Fruit fly (Drosophila melanogaster) whole organism, embryonic: ENCODE measurements around the gene ps.

ENCODE experiments used
- ATbp ChIP-seq: fragments of 200-800 bp; sonication (Bioruptor generic); optimal IDR thresholded peaks from 2 replicates; lab custom pipeline; 2017; ENCODE audit warnings: missing biosample characterization, mild to moderate bottlenecking, missing genetic modification characterization, missing genetic modification reagents
- Antp ChIP-seq: fragments of 200-800 bp; sonication (Bioruptor generic); optimal IDR thresholded peaks from 3 replicates; lab custom pipeline; 2016; ENCODE audit warnings: missing biosample characterization, missing genetic modification characterization
- CG11723 ChIP-seq: fragments of 200-800 bp; sonication (Bioruptor generic); optimal IDR thresholded peaks from 2 replicates; lab custom pipeline; 2017; ENCODE audit warnings: missing biosample characterization, mild to moderate bottlenecking, missing genetic modification characterization
- CG12744 ChIP-seq: fragments of 200-800 bp; sonication (Bioruptor generic); optimal IDR thresholded peaks from 2 replicates; lab custom pipeline; 2016; ENCODE audit warnings: missing biosample characterization, missing genetic modification characterization
- CG12769 ChIP-seq: fragments of 200-800 bp; sonication (Bioruptor generic); optimal IDR thresholded peaks from 2 replicates; lab custom pipeline; 2019; ENCODE audit warnings: missing biosample characterization, mild to moderate bottlenecking, missing genetic modification characterization, moderate library complexity
- CG13123 ChIP-seq: fragments of 200-800 bp; sonication (Bioruptor generic); optimal IDR thresholded peaks from 2 replicates; lab custom pipeline; 2016; ENCODE audit warnings: missing biosample characterization, missing genetic modification characterization
- CG15011 ChIP-seq: fragments of 200-800 bp; sonication (Bioruptor generic); optimal IDR thresholded peaks from 3 replicates; lab custom pipeline; 2018; ENCODE audit warnings: missing biosample characterization, mild to moderate bottlenecking, missing genetic modification characterization
- CG16813 ChIP-seq: fragments of 200-800 bp; sonication (Bioruptor generic); IDR thresholded peaks from 3 replicates; pipeline ENCODE4 v1.3.6; 2022; ENCODE audit warnings: missing biosample characterization, missing genetic modification characterization; ENCODE audit not compliant: partially characterized antibody
- CG18262 ChIP-seq: fragments of 200-800 bp; optimal IDR thresholded peaks from 3 replicates; lab custom pipeline; 2019; ENCODE audit warnings: missing biosample characterization, mild to moderate bottlenecking, missing genetic modification characterization, moderate library complexity
- CG18619 ChIP-seq: fragments of 200-800 bp; sonication (Bioruptor generic); optimal IDR thresholded peaks from 3 replicates; lab custom pipeline; 2017; ENCODE audit warnings: missing biosample characterization, mild to moderate bottlenecking, missing genetic modification characterization
- CG30020 ChIP-seq: fragments of 200-800 bp; optimal IDR thresholded peaks from 2 replicates; lab custom pipeline; 2019; ENCODE audit warnings: missing biosample characterization, mild to moderate bottlenecking, missing genetic modification characterization, moderate library complexity
- CG32767 ChIP-seq: fragments of 200-800 bp; sonication (Bioruptor generic); IDR thresholded peaks from 2 replicates; pipeline ENCODE4 v1.3.6; 2022; ENCODE audit warnings: missing biosample characterization, missing genetic modification characterization
- CG33557 ChIP-seq: fragments of 200-800 bp; sonication (Bioruptor generic); optimal IDR thresholded peaks from 2 replicates; lab custom pipeline; 2019; ENCODE audit warnings: missing biosample characterization, mild to moderate bottlenecking, missing genetic modification characterization, moderate library complexity
- CG3407 ChIP-seq: fragments of 200-800 bp; sonication (Bioruptor generic); optimal IDR thresholded peaks from 2 replicates; lab custom pipeline; 2018; ENCODE audit warnings: missing biosample characterization, mild to moderate bottlenecking, missing genetic modification characterization
- CG34422 ChIP-seq: fragments of 200-800 bp; sonication (Bioruptor generic); IDR thresholded peaks from 3 replicates; pipeline ENCODE4 v1.3.6; 2022; ENCODE audit warnings: missing biosample characterization, missing genetic modification characterization
- CG4360 ChIP-seq: fragments of 200-800 bp; sonication (Bioruptor generic); IDR thresholded peaks from 2 replicates; pipeline ENCODE4 v1.3.6; 2022; ENCODE audit warnings: missing biosample characterization, missing genetic modification characterization
- CG4404 ChIP-seq: fragments of 200-800 bp; sonication (Bioruptor generic); IDR thresholded peaks from 2 replicates; pipeline ENCODE4 v1.3.6; 2022; ENCODE audit warnings: missing biosample characterization, missing genetic modification characterization
- CG5245 ChIP-seq: fragments of 200-800 bp; sonication (Bioruptor generic); optimal IDR thresholded peaks from 3 replicates; lab custom pipeline; 2016; ENCODE audit warnings: missing biosample characterization, missing genetic modification characterization
- CG7839 ChIP-seq: fragments of 200-800 bp; sonication (Bioruptor generic); optimal IDR thresholded peaks from 3 replicates; lab custom pipeline; 2018; ENCODE audit warnings: missing biosample characterization, mild to moderate bottlenecking, missing genetic modification characterization, moderate library complexity
- CG8281 ChIP-seq: fragments of 200-800 bp; sonication (Bioruptor generic); optimal IDR thresholded peaks from 2 replicates; lab custom pipeline; 2018; ENCODE audit warnings: missing biosample characterization, mild to moderate bottlenecking, missing genetic modification characterization, moderate library complexity
- CG9437 ChIP-seq: fragments of 200-800 bp; sonication (Bioruptor generic); optimal IDR thresholded peaks from 2 replicates; lab custom pipeline; 2018; ENCODE audit warnings: missing biosample characterization, mild to moderate bottlenecking, missing genetic modification characterization
- CG9876 ChIP-seq: fragments of 200-800 bp; sonication (Bioruptor generic); optimal IDR thresholded peaks from 2 replicates; lab custom pipeline; 2016; ENCODE audit warnings: missing biosample characterization, missing genetic modification characterization
- ERR ChIP-seq: fragments of 200-800 bp; sonication (Bioruptor generic); optimal IDR thresholded peaks from 2 replicates; lab custom pipeline; 2016; ENCODE audit warnings: missing biosample characterization, missing genetic modification characterization
- Ets97D ChIP-seq: fragments of 200-800 bp; sonication (Bioruptor generic); optimal IDR thresholded peaks from 3 replicates; lab custom pipeline; 2016; ENCODE audit warnings: missing biosample characterization, missing genetic modification characterization
- HLH3B ChIP-seq: fragments of 200-800 bp; sonication (Bioruptor generic); IDR thresholded peaks from 2 replicates; pipeline ENCODE4 v1.3.6; 2022; ENCODE audit warnings: missing biosample characterization, missing genetic modification characterization
- HLH4C ChIP-seq: fragments of 200-800 bp; sonication (Bioruptor generic); IDR thresholded peaks from 3 replicates; pipeline ENCODE4 v1.3.6; 2022; ENCODE audit warnings: missing biosample characterization, missing genetic modification characterization; ENCODE audit not compliant: partially characterized antibody
- Hmr ChIP-seq: fragments of 200-800 bp; sonication (Bioruptor generic); optimal IDR thresholded peaks from 3 replicates; lab custom pipeline; 2017; ENCODE audit warnings: mild to moderate bottlenecking, missing biosample characterization, missing genetic modification reagents, missing genetic modification characterization
- Mad ChIP-seq: fragments of 200-800 bp; sonication (Bioruptor generic); optimal IDR thresholded peaks from 2 replicates; lab custom pipeline; 2016; ENCODE audit warnings: missing biosample characterization, missing genetic modification characterization
- Rfx ChIP-seq: fragments of 200-800 bp; sonication (Bioruptor generic); IDR thresholded peaks from 2 replicates; pipeline ENCODE4 v1.3.6; 2022; ENCODE audit warnings: missing biosample characterization, missing genetic modification characterization
- Rx ChIP-seq: fragments of 200-800 bp; sonication (Bioruptor generic); IDR thresholded peaks from 2 replicates; pipeline ENCODE4 v1.3.6; 2022; ENCODE audit warnings: missing biosample characterization, missing genetic modification characterization
- Scr ChIP-seq: fragments of 200-800 bp; sonication (Bioruptor generic); IDR thresholded peaks from 2 replicates; pipeline ENCODE4 v1.3.6; 2022; ENCODE audit warnings: missing biosample characterization, missing genetic modification characterization; ENCODE audit not compliant: partially characterized antibody
- Ssrp ChIP-seq: fragments of 200-800 bp; sonication (Bioruptor generic); optimal IDR thresholded peaks from 2 replicates; lab custom pipeline; 2018; ENCODE audit warnings: missing biosample characterization, mild to moderate bottlenecking, missing genetic modification characterization, moderate library complexity
- Tbp ChIP-seq: fragments of >200 bp; optimal IDR thresholded peaks from 2 replicates; lab custom pipeline; 2018; ENCODE audit warnings: missing biosample characterization, missing genetic modification characterization
- ash1 ChIP-seq: fragments of 200-800 bp; sonication (Bioruptor generic); optimal IDR thresholded peaks from 2 replicates; lab custom pipeline; 2018; ENCODE audit warnings: missing biosample characterization, mild to moderate bottlenecking, missing genetic modification characterization
- bowl ChIP-seq: fragments of 200-800 bp; sonication (Bioruptor generic); IDR thresholded peaks from 2 replicates; pipeline ENCODE4 v1.3.6; 2022; ENCODE audit warnings: missing biosample characterization, missing genetic modification characterization
- emc ChIP-seq: fragments of 200-800 bp; sonication (Bioruptor generic); optimal IDR thresholded peaks from 2 replicates; lab custom pipeline; 2016; ENCODE audit warnings: missing biosample characterization, missing genetic modification characterization
- fru ChIP-seq: fragments of >200 bp; optimal IDR thresholded peaks from 2 replicates; lab custom pipeline; 2017
- ftz-f1 ChIP-seq: fragments of 200-800 bp; sonication (Bioruptor generic); optimal IDR thresholded peaks from 2 replicates; lab custom pipeline; 2016; ENCODE audit warnings: missing biosample characterization, missing genetic modification characterization
- gro ChIP-seq: fragments of 200-800 bp; sonication (Bioruptor generic); optimal IDR thresholded peaks from 2 replicates; lab custom pipeline; 2016; ENCODE audit warnings: missing biosample characterization, missing genetic modification characterization
- jing ChIP-seq: fragments of 200-800 bp; sonication (Bioruptor generic); optimal IDR thresholded peaks from 2 replicates; lab custom pipeline; 2018; ENCODE audit warnings: missing biosample characterization, mild to moderate bottlenecking, missing genetic modification characterization
- lilli ChIP-seq: fragments of 200-800 bp; sonication (Bioruptor generic); optimal IDR thresholded peaks from 3 replicates; lab custom pipeline; 2016; ENCODE audit warnings: missing biosample characterization, missing genetic modification characterization
- luna ChIP-seq: fragments of 200-800 bp; sonication (Bioruptor generic); optimal IDR thresholded peaks from 2 replicates; lab custom pipeline; 2016; ENCODE audit warnings: missing biosample characterization, missing genetic modification characterization
- p53 ChIP-seq: fragments of 200-800 bp; sonication (Bioruptor generic); optimal IDR thresholded peaks from 2 replicates; lab custom pipeline; 2016; ENCODE audit warnings: missing biosample characterization, missing genetic modification characterization
- pfk ChIP-seq: fragments of 200-800 bp; sonication (Bioruptor generic); optimal IDR thresholded peaks from 2 replicates; lab custom pipeline; 2018; ENCODE audit warnings: missing biosample characterization, mild to moderate bottlenecking, missing genetic modification characterization, moderate library complexity
- pzg ChIP-seq: fragments of 200-800 bp; sonication (Bioruptor generic); optimal IDR thresholded peaks from 3 replicates; lab custom pipeline; 2018; ENCODE audit warnings: missing biosample characterization, mild to moderate bottlenecking, missing genetic modification characterization, moderate library complexity
- run ChIP-seq: fragments of 200-800 bp; sonication (Bioruptor generic); optimal IDR thresholded peaks from 3 replicates; lab custom pipeline; 2018; ENCODE audit warnings: missing biosample characterization, mild to moderate bottlenecking, missing genetic modification characterization
- sd ChIP-seq: fragments of 200-800 bp; sonication (Bioruptor generic); optimal IDR thresholded peaks from 3 replicates; lab custom pipeline; 2018; ENCODE audit warnings: missing biosample characterization, mild to moderate bottlenecking, missing genetic modification characterization, moderate library complexity
- sr ChIP-seq: fragments of 200-800 bp; sonication (Bioruptor generic); IDR thresholded peaks from 3 replicates; pipeline ENCODE4 v1.3.6; 2022; ENCODE audit warnings: missing biosample characterization, missing genetic modification characterization
- sug ChIP-seq: fragments of 200-800 bp; optimal IDR thresholded peaks from 2 replicates; lab custom pipeline; 2019; ENCODE audit warnings: missing biosample characterization, mild to moderate bottlenecking, missing genetic modification characterization, moderate library complexity
- tio ChIP-seq: fragments of 200-800 bp; sonication (Bioruptor generic); optimal IDR thresholded peaks from 2 replicates; lab custom pipeline; 2017; ENCODE audit warnings: missing biosample characterization, missing genetic modification characterization, inconsistent platforms
- trem ChIP-seq: fragments of 200-800 bp; optimal IDR thresholded peaks from 3 replicates; lab custom pipeline; 2019; ENCODE audit warnings: missing biosample characterization, mild to moderate bottlenecking, missing genetic modification characterization, moderate library complexity

The ps gene

dm6 chr3R:9399951-9400392 lies 17.8 kb upstream of the ps start, which contains the start of gene CG34117 (continued):
- TF ChIP-seq Hmr (GFP tag; lab: Kevin White, UChicago) (peak; percentile 82), Scr (GFP tag; lab: Robert Waterston, UW) (no peak), trem (tag; lab: Kevin White, UChicago) (peak; percentile 87), jing (GFP tag; lab: Kevin White, UChicago) (peak; percentile 22), run (tag; lab: Kevin White, UChicago) (peak; percentile 40), CG13123 (peak; percentile 69), ash1 (GFP tag; lab: Kevin White, UChicago) (no peak), p53 (GFP tag; lab: Kevin White, UChicago) (no peak), Ets97D (GFP tag; lab: Kevin White, UChicago) (peak; percentile 41), Rfx (GFP tag; lab: Robert Waterston, UW) (peak; percentile 88), pfk (GFP tag; lab: Kevin White, UChicago) (peak; percentile 32), CG3407 (peak; percentile 13), CG12769 (tag; lab: Kevin White, UChicago) (peak; percentile 68), CG12744 (peak; percentile 37), pzg (GFP tag; lab: Kevin White, UChicago) (peak; percentile 50), CG34422 (peak; percentile 88), CG18262 (tag; lab: Kevin White, UChicago) (peak; percentile 79), HLH4C (no peak), Mad (peak; percentile 55), CG5245 (GFP tag; lab: Kevin White, UChicago) (peak; percentile 64), sr (GFP tag; lab: Robert Waterston, UW) (0 out of 3 replicates have a peak, but pooled peaks have one; percentile 16), CG8281 (peak; percentile 43), CG7839 (tag; lab: Kevin White, UChicago) (peak; percentile 81), CG32767 (GFP tag; lab: Robert Waterston, UW) (peak; percentile 67; the same call in 1 of the 2 replicates), CG9876 (GFP tag; lab: Kevin White, UChicago) (no peak), CG18619 (peak; percentile 64), ERR (peak; percentile 16), ftz-f1 (GFP tag; lab: Kevin White, UChicago) (no peak), Ssrp (tag; lab: Kevin White, UChicago) (peak; percentile 74), CG16813 (GFP tag; lab: Robert Waterston, UW) (no peak), Antp (peak; percentile 45), CG4360 (no peak; the same call in 1 of the 2 replicates), CG15011 (GFP tag; lab: Kevin White, UChicago) (peak; percentile 55), luna (no peak), fru (lab: Kevin White, UChicago) (no peak), gro (peak; percentile 50), lilli (peak; percentile 85), bowl (GFP tag; lab: Robert Waterston, UW) (no peak), CG11723 (peak; percentile 32), CG30020 (tag; lab: Kevin White, UChicago) (peak; percentile 49), CG9437 (peak; percentile 81), sd (peak; percentile 89), tio (peak; percentile 54), Tbp (no peak), Rx (GFP tag; lab: Robert Waterston, UW) (peak; percentile 58), CG4404 (0 out of 2 replicates have a peak, but pooled peaks have one; percentile 6), sug (peak; percentile 83), emc (GFP tag; lab: Kevin White, UChicago) (no peak), CG33557 (peak; percentile 61), ATbp (GFP tag; lab: Kevin White, UChicago) (peak; percentile 56), HLH3B (peak; percentile 81)
